Fruit fly (Drosophila melanogaster) whole organism, embryonic: ENCODE results near the gene CG15336.

Experiments
- BEAF-32 ChIP-seq: fragments of 200-800 bp; sonication (Bioruptor generic); optimal IDR thresholded peaks from 3 replicates; lab custom pipeline; 2017; ENCODE audit warnings: missing biosample characterization, missing genetic modification characterization, mild to moderate bottlenecking, moderate library complexity, missing genetic modification reagents
- Blimp-1 ChIP-seq: fragments of 200-800 bp; sonication (Bioruptor generic); optimal IDR thresholded peaks from 3 replicates; lab custom pipeline; 2018; ENCODE audit warnings: missing biosample characterization, missing genetic modification characterization, mild to moderate bottlenecking, moderate library complexity, missing genetic modification reagents
- CG15011 ChIP-seq: fragments of 200-800 bp; sonication (Bioruptor generic); optimal IDR thresholded peaks from 3 replicates; lab custom pipeline; 2018; ENCODE audit warnings: missing biosample characterization, mild to moderate bottlenecking, missing genetic modification characterization
- CG15073 ChIP-seq: fragments of 200-800 bp; sonication (Bioruptor generic); optimal IDR thresholded peaks from 2 replicates; lab custom pipeline; 2016; ENCODE audit warnings: missing biosample characterization, missing genetic modification characterization
- CG15269 ChIP-seq: fragments of 200-800 bp; sonication (Bioruptor generic); optimal IDR thresholded peaks from 2 replicates; lab custom pipeline; 2018; ENCODE audit warnings: missing biosample characterization, mild to moderate bottlenecking, missing genetic modification characterization, moderate library complexity
- CG15696 ChIP-seq: fragments of 200-800 bp; sonication (Bioruptor generic); optimal IDR thresholded peaks from 2 replicates; lab custom pipeline; 2019; ENCODE audit warnings: missing biosample characterization, mild to moderate bottlenecking, missing genetic modification characterization, moderate library complexity
- CG16863 ChIP-seq: fragments of 200-800 bp; sonication (Bioruptor generic); optimal IDR thresholded peaks from 3 replicates; lab custom pipeline; 2016; ENCODE audit warnings: missing biosample characterization, missing genetic modification characterization
- CG18619 ChIP-seq: fragments of 200-800 bp; sonication (Bioruptor generic); optimal IDR thresholded peaks from 3 replicates; lab custom pipeline; 2017; ENCODE audit warnings: missing biosample characterization, mild to moderate bottlenecking, missing genetic modification characterization
- CG2116 ChIP-seq: fragments of 200-800 bp; sonication (Bioruptor generic); optimal IDR thresholded peaks from 3 replicates; lab custom pipeline; 2018; ENCODE audit warnings: missing biosample characterization, mild to moderate bottlenecking, missing genetic modification characterization
- CG30403 ChIP-seq: fragments of 200-800 bp; sonication (Bioruptor generic); optimal IDR thresholded peaks from 3 replicates; lab custom pipeline; 2016; ENCODE audit warnings: missing biosample characterization, missing genetic modification characterization
- CG3065 ChIP-seq: fragments of 200-800 bp; sonication (Bioruptor generic); optimal IDR thresholded peaks from 2 replicates; lab custom pipeline; 2016; ENCODE audit warnings: missing biosample characterization, missing genetic modification characterization
- CG43689 ChIP-seq: fragments of 200-800 bp; sonication (Bioruptor generic); IDR thresholded peaks from 2 replicates; pipeline ENCODE4 v1.3.6; 2022; ENCODE audit warnings: missing biosample characterization, missing genetic modification characterization
- CG4730 ChIP-seq: fragments of 200-800 bp; sonication (Bioruptor generic); IDR thresholded peaks from 2 replicates; pipeline ENCODE4 v1.3.6; 2022; ENCODE audit warnings: missing biosample characterization, missing genetic modification characterization
- CG6791 ChIP-seq: fragments of 200-800 bp; sonication (Bioruptor generic); IDR thresholded peaks from 3 replicates; pipeline ENCODE4 v1.3.6; 2022; ENCODE audit warnings: missing biosample characterization, missing genetic modification characterization; ENCODE audit not compliant: partially characterized antibody
- CG7357 ChIP-seq: fragments of 200-800 bp; sonication (Bioruptor generic); IDR thresholded peaks from 3 replicates; pipeline ENCODE4 v1.3.6; 2022; ENCODE audit warnings: missing biosample characterization, missing genetic modification characterization
- CG8359 ChIP-seq: fragments of 200-800 bp; sonication (Bioruptor generic); optimal IDR thresholded peaks from 2 replicates; lab custom pipeline; 2017; ENCODE audit warnings: missing biosample characterization, mild to moderate bottlenecking, missing genetic modification characterization, borderline replicate concordance
- CG9609 ChIP-seq: fragments of 200-800 bp; sonication (Bioruptor generic); optimal IDR thresholded peaks from 3 replicates; lab custom pipeline; 2016; ENCODE audit warnings: missing biosample characterization, missing genetic modification characterization
- CoRest ChIP-seq: fragments of 200-800 bp; sonication (Bioruptor generic); optimal IDR thresholded peaks from 3 replicates; lab custom pipeline; 2018; ENCODE audit warnings: missing biosample characterization, mild to moderate bottlenecking, missing genetic modification characterization, moderate library complexity
- Dbx ChIP-seq: fragments of 200-800 bp; sonication (Bioruptor generic); IDR thresholded peaks from 3 replicates; pipeline ENCODE4 v1.3.6; 2022; ENCODE audit warnings: missing biosample characterization, missing genetic modification characterization
- Dek ChIP-seq: fragments of 200-800 bp; sonication (Bioruptor generic); optimal IDR thresholded peaks from 3 replicates; lab custom pipeline; 2019; ENCODE audit warnings: missing biosample characterization, mild to moderate bottlenecking, missing genetic modification characterization, moderate library complexity
- Dfd ChIP-seq, 2 experiments: fragments of >200 bp; optimal IDR thresholded peaks; 2 replicates each; lab custom pipeline; 2017; ENCODE audit warnings: missing biosample characterization in 2 of 2, missing genetic modification characterization in 2 of 2
- Dip3 ChIP-seq: fragments of 200-800 bp; sonication (Bioruptor generic); optimal IDR thresholded peaks from 3 replicates; lab custom pipeline; 2016; ENCODE audit warnings: missing biosample characterization, missing genetic modification characterization
- Ets65A ChIP-seq: fragments of 200-800 bp; sonication (Bioruptor generic); peaks from one replicate; lab custom pipeline; 2016; ENCODE audit warnings: missing biosample characterization, missing genetic modification characterization
- Ets97D ChIP-seq: fragments of 200-800 bp; sonication (Bioruptor generic); optimal IDR thresholded peaks from 3 replicates; lab custom pipeline; 2016; ENCODE audit warnings: missing biosample characterization, missing genetic modification characterization
- HHEX ChIP-seq: fragments of 200-800 bp; sonication (Bioruptor generic); optimal IDR thresholded peaks from 3 replicates; lab custom pipeline; 2017; ENCODE audit warnings: missing biosample characterization, mild to moderate bottlenecking, missing genetic modification characterization, missing genetic modification reagents
- HLH4C ChIP-seq: fragments of 200-800 bp; sonication (Bioruptor generic); IDR thresholded peaks from 3 replicates; pipeline ENCODE4 v1.3.6; 2022; ENCODE audit warnings: missing biosample characterization, missing genetic modification characterization; ENCODE audit not compliant: partially characterized antibody
- Mes4 ChIP-seq: fragments of 200-800 bp; sonication (Bioruptor generic); optimal IDR thresholded peaks from 2 replicates; lab custom pipeline; 2016; ENCODE audit warnings: missing biosample characterization, missing genetic modification characterization
- NfI ChIP-seq: fragments of 200-800 bp; sonication (Bioruptor generic); optimal IDR thresholded peaks from 3 replicates; lab custom pipeline; 2018; ENCODE audit warnings: missing biosample characterization, mild to moderate bottlenecking, missing genetic modification characterization, moderate library complexity
- Oaz ChIP-seq: fragments of 200-800 bp; sonication (Bioruptor generic); IDR thresholded peaks from 2 replicates; pipeline ENCODE4 v1.3.6; 2022; ENCODE audit warnings: missing biosample characterization, missing genetic modification characterization
- Six4 ChIP-seq: fragments of 200-800 bp; sonication (Bioruptor generic); optimal IDR thresholded peaks from 2 replicates; lab custom pipeline; 2016; ENCODE audit warnings: missing biosample characterization, missing genetic modification characterization
- Spps ChIP-seq: fragments of 200-800 bp; sonication (Bioruptor generic); optimal IDR thresholded peaks from 2 replicates; lab custom pipeline; 2018; ENCODE audit warnings: missing biosample characterization, mild to moderate bottlenecking, missing genetic modification characterization
- Xbp1 ChIP-seq: fragments of 200-800 bp; sonication (Bioruptor generic); optimal IDR thresholded peaks from 3 replicates; lab custom pipeline; 2016; ENCODE audit warnings: missing biosample characterization, mild to moderate bottlenecking, missing genetic modification characterization
- chif ChIP-seq, 2 experiments: fragments of 200-800 bp; sonication (Bioruptor generic); optimal IDR thresholded peaks; 3 replicates each; lab custom pipeline; 2016; ENCODE audit warnings: missing biosample characterization in 2 of 2, missing genetic modification characterization in 2 of 2
- chm ChIP-seq: fragments of 200-800 bp; sonication (Bioruptor generic); IDR thresholded peaks from 2 replicates; pipeline ENCODE4 v1.3.6; 2022; ENCODE audit warnings: missing biosample characterization, missing genetic modification characterization
- crc ChIP-seq: fragments of 200-800 bp; sonication (Bioruptor generic); optimal IDR thresholded peaks from 2 replicates; lab custom pipeline; 2016; ENCODE audit warnings: missing biosample characterization, missing genetic modification characterization
- crp ChIP-seq, 2 experiments: fragments of 200-800 bp; sonication (Bioruptor generic); optimal IDR thresholded peaks; 2 replicates in 1 of 2; 3 replicates in 1 of 2; lab custom pipeline; 2017; ENCODE audit warnings: missing biosample characterization in 2 of 2, missing genetic modification characterization in 2 of 2, mild to moderate bottlenecking in 1 of 2, moderate library complexity in 1 of 2
- fd102C ChIP-seq: fragments of 200-800 bp; sonication (Bioruptor generic); optimal IDR thresholded peaks from 2 replicates; lab custom pipeline; 2018; ENCODE audit warnings: missing biosample characterization, mild to moderate bottlenecking, missing genetic modification characterization, moderate library complexity
- fd64A ChIP-seq: fragments of 200-800 bp; sonication (Bioruptor generic); optimal IDR thresholded peaks from 3 replicates; lab custom pipeline; 2018; ENCODE audit warnings: missing biosample characterization, mild to moderate bottlenecking, missing genetic modification characterization
- fu2 ChIP-seq: fragments of 200-800 bp; sonication (Bioruptor generic); optimal IDR thresholded peaks from 2 replicates; lab custom pipeline; 2016; ENCODE audit warnings: missing biosample characterization, missing genetic modification characterization
- lilli ChIP-seq: fragments of 200-800 bp; sonication (Bioruptor generic); optimal IDR thresholded peaks from 3 replicates; lab custom pipeline; 2016; ENCODE audit warnings: missing biosample characterization, missing genetic modification characterization
- lmd ChIP-seq: fragments of 200-800 bp; sonication (Bioruptor generic); IDR thresholded peaks from 2 replicates; pipeline ENCODE4 v1.3.6; 2022; ENCODE audit warnings: missing biosample characterization, missing genetic modification characterization
- sc ChIP-seq, 3 experiments: fragments of >200 bp in 2 of 3; fragments of 200-800 bp in 1 of 3; sonication (Bioruptor generic) in 1 of 3; optimal IDR thresholded peaks; 2 replicates in 2 of 3; 3 replicates in 1 of 3; lab custom pipeline; 2017; ENCODE audit warnings: mild to moderate bottlenecking in 1 of 3, missing biosample characterization in 1 of 3, missing genetic modification characterization in 1 of 3, missing genetic modification reagents in 1 of 3
- seq ChIP-seq: fragments of 200-800 bp; sonication (Bioruptor generic); IDR thresholded peaks from 2 replicates; pipeline ENCODE4 v1.3.6; 2022; ENCODE audit warnings: missing biosample characterization, missing genetic modification characterization
- sna ChIP-seq: fragments of 200-800 bp; sonication (Bioruptor generic); IDR thresholded peaks from 2 replicates; pipeline ENCODE4 v1.3.6; 2022; ENCODE audit warnings: missing biosample characterization, missing genetic modification characterization; ENCODE audit not compliant: partially characterized antibody
- sqz ChIP-seq: fragments of 200-800 bp; sonication (Bioruptor generic); optimal IDR thresholded peaks from 3 replicates; lab custom pipeline; 2018; ENCODE audit warnings: missing biosample characterization, mild to moderate bottlenecking, missing genetic modification characterization
- sug ChIP-seq: fragments of 200-800 bp; optimal IDR thresholded peaks from 2 replicates; lab custom pipeline; 2019; ENCODE audit warnings: missing biosample characterization, mild to moderate bottlenecking, missing genetic modification characterization, moderate library complexity
- vnd ChIP-seq: fragments of 200-800 bp; sonication (Bioruptor generic); IDR thresholded peaks from 3 replicates; pipeline ENCODE4 v1.3.6; 2022; ENCODE audit warnings: missing biosample characterization, missing genetic modification characterization; ENCODE audit not compliant: partially characterized antibody
- wdn ChIP-seq: fragments of 200-800 bp; sonication (Bioruptor generic); IDR thresholded peaks from 2 replicates; pipeline ENCODE4 v1.3.6; 2022; ENCODE audit warnings: missing biosample characterization, missing genetic modification characterization

CG15336 gene

DNA sequence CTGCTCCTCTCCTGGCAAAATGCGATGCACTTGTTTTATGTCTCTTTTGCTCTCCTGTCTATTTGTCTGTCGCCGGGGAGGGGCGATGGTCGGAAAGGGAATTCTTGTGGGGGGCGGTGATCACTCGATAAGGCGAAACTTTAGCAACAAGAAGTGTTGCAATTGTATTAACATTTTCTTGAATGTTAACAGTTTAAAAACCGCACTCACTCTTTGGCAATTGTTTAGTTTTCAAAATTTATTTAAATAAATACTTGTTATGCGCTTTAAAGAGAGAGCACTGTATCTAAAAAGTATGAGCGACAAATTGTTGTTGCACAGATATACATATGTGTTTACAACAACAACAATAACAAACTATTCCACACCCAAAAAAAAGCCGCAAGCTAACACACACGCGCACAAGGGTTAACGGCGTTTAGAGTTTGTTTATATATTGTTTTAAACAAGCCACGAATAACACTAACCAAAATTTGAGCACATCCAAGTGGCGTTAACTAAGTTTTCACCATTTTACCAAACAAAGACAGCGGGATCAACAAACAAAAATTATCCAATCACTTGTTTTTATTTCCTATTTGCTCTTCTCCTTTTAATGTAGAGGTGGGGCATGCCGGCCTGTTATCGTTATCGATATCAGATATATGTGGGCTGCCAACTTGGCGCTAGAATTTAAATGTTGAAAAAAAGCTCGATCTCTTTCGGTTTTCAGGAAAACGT is 46.1 kb upstream of the CG15336 start, which contains the start of gene CG2258 (continued):
- peak; percentile 71 to 78 for TF ChIP-seq chif (GFP tag; optimal IDR thresholded peaks at IDR 0.05; lab: Kevin White, UChicago)
- TF ChIP-seq Dek (tag; lab: Kevin White, UChicago) = peak; percentile 77
- peak; percentile 73 for TF ChIP-seq Six4 (GFP tag; lab: Kevin White, UChicago)
- peak; percentile 73 for TF ChIP-seq CG16863
- TF ChIP-seq fd102C (GFP tag; lab: Kevin White, UChicago) = no peak
- peak; percentile 75 for TF ChIP-seq CG9609 (GFP tag; lab: Kevin White, UChicago)
- peak; percentile 70 for TF ChIP-seq fd64A (GFP tag; lab: Kevin White, UChicago)
- peak; percentile 46 for TF ChIP-seq lilli
- peak; percentile 22 for TF ChIP-seq BEAF-32 (GFP tag; lab: Kevin White, UChicago)
- TF ChIP-seq CG43689 (GFP tag; lab: Robert Waterston, UW) = peak; percentile 64
- TF ChIP-seq CG15269 (tag; lab: Kevin White, UChicago) = peak; percentile 91
- TF ChIP-seq sug = peak; percentile 67
- peak in 1 of 2 experiments; percentile 12 for TF ChIP-seq crp (GFP tag; optimal IDR thresholded peaks at IDR 0.05; lab: Kevin White, UChicago)
- peak; percentile 62; the same call in 1 of the 3 replicates for TF ChIP-seq Dbx (GFP tag; lab: Robert Waterston, UW)
- peak; percentile 69 for TF ChIP-seq seq (GFP tag; lab: Robert Waterston, UW)
- TF ChIP-seq Blimp-1 (GFP tag; lab: Kevin White, UChicago) = peak; percentile 90
- peak; percentile 84 for TF ChIP-seq NfI (GFP tag; lab: Kevin White, UChicago)
- peak; percentile 82 for TF ChIP-seq sqz
- TF ChIP-seq fu2 (GFP tag; lab: Kevin White, UChicago) = peak; percentile 63
- peak; percentile 69 for TF ChIP-seq Spps
- TF ChIP-seq crc (GFP tag; lab: Kevin White, UChicago) = no peak
- TF ChIP-seq CG15011 (GFP tag; lab: Kevin White, UChicago) = peak; percentile 76
- TF ChIP-seq lmd = peak; percentile 91
- no peak for TF ChIP-seq vnd (GFP tag; lab: Robert Waterston, UW)
- no peak for TF ChIP-seq Mes4 (GFP tag; lab: Kevin White, UChicago)
- TF ChIP-seq CG15696 (tag; lab: Kevin White, UChicago) = peak; percentile 51
- TF ChIP-seq CG6791 (GFP tag; lab: Robert Waterston, UW) = no peak
- TF ChIP-seq CG15073 (GFP tag; lab: Kevin White, UChicago) = no peak
- peak; percentile 46; the same call in 1 of the 3 replicates for TF ChIP-seq HLH4C (GFP tag; lab: Robert Waterston, UW)
- TF ChIP-seq CG30403 (GFP tag; lab: Kevin White, UChicago) = peak; percentile 84
- TF ChIP-seq CG3065 (GFP tag; lab: Kevin White, UChicago) = peak; percentile 37
- peak; percentile 85 for TF ChIP-seq HHEX (GFP tag; lab: Kevin White, UChicago)
- TF ChIP-seq Dip3 = peak; percentile 77
- TF ChIP-seq CG18619 (GFP tag; lab: Kevin White, UChicago) = peak; percentile 66
- TF ChIP-seq CG8359 (GFP tag; lab: Kevin White, UChicago) = no peak
- peak; percentile 87 for TF ChIP-seq Xbp1 (GFP tag; lab: Kevin White, UChicago)
- TF ChIP-seq sna (GFP tag; lab: Robert Waterston, UW) = no peak
- TF ChIP-seq chm (GFP tag; lab: Robert Waterston, UW) = peak; percentile 82
- TF ChIP-seq sc (optimal IDR thresholded peaks at IDR 0.05; lab: Kevin White, UChicago) = no peak
- peak; percentile 71 for TF ChIP-seq sc (GFP tag; optimal IDR thresholded peaks at IDR 0.05; lab: Kevin White, UChicago)
- TF ChIP-seq Oaz (GFP tag; lab: Robert Waterston, UW) = peak; percentile 64; the same call in 1 of the 2 replicates
- peak; percentile 60; the same call in 1 of the 3 replicates for TF ChIP-seq CG7357 (GFP tag; lab: Robert Waterston, UW)
- TF ChIP-seq Ets65A (GFP tag; lab: Kevin White, UChicago) = peak; percentile 98
- TF ChIP-seq Ets97D (GFP tag; lab: Kevin White, UChicago) = peak; percentile 47
- TF ChIP-seq Dfd (GFP tag; optimal IDR thresholded peaks at IDR 0.05; lab: Kevin White, UChicago) = no peak
- peak; percentile 63; the same call in 1 of the 2 replicates for TF ChIP-seq wdn (GFP tag; lab: Robert Waterston, UW)
- TF ChIP-seq CG2116 (GFP tag; lab: Kevin White, UChicago) = peak; percentile 28
- peak; percentile 87 for TF ChIP-seq CoRest (tag; lab: Kevin White, UChicago)
- TF ChIP-seq CG4730 (GFP tag; lab: Robert Waterston, UW) = peak; percentile 74
